ENCODE assay signal across 5 fruit fly cellular contexts in the genomic region with DNA sequence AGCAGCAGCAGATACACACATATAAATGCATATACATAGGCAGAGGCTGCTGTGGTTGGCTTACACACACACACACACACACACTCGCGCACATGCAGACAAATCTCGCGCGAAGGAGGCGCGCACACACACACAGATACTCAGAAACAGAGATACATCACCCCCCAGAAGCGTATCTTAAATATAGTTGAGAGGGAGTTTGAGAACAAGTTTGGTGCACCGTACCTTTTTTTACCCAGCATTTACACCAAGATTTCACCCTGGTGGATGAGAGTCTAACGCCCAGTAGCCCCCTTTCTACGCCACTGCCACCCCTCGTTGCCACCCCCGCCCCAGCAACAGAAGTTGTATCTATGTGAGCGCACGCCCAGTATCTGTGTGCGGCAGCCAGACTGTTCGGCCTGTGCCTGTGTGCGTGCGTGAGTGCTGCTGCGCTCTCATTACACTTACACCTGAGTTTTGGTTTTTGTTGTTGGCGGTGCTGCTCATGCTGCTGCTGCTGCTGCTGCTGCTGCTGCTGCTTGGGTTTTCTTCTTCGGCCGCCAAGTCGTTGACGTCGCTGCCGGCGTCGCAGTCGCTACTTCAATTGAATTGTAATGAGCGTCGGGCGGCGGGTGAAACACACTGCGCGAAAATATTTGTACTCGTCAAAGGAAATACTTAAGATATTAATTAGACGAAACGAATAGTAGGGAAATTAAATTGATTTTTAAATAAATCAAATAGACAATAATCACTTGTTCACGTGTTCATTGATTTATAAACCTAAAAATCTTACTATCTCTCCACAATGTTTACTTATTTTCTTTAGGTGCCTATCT.
TF ChIP-seq lines count a peak whose summit lies in the region.

No protein-coding gene starts in this region.

TF ChIP-seq in whole organism, adult, 20 proteins besides CTCF, POLR2A, EP300 and RAD21 (continued from another document):
- no peak for TF ChIP-seq CG7045 (GFP tag; optimal IDR thresholded peaks at IDR 0.05; lab: Kevin White, UChicago)
- no peak for TF ChIP-seq CG14711 (tag; optimal IDR thresholded peaks at IDR 0.05; lab: Kevin White, UChicago)
- TF ChIP-seq Hr96 (GFP tag; optimal IDR thresholded peaks at IDR 0.05; lab: Kevin White, UChicago), result no peak
- TF ChIP-seq kay (GFP tag; lab: Kevin White, UChicago; ENCODE audit: borderline replicate concordance), result no peak

TF ChIP-seq in whole organism, embryonic, 481 proteins besides CTCF, POLR2A, EP300 and RAD21 (continued from another document and continues in another):
- peak; percentile 80 for TF ChIP-seq CG31224 (GFP tag; IDR thresholded peaks at IDR 0.05; lab: Robert Waterston, UW)
- peak; percentile 93 for TF ChIP-seq CG16815 (GFP tag; optimal IDR thresholded peaks at IDR 0.05; lab: Kevin White, UChicago)
- peak; percentile 82 for TF ChIP-seq ATbp (GFP tag; optimal IDR thresholded peaks at IDR 0.05; lab: Kevin White, UChicago)
- TF ChIP-seq CG3726 (GFP tag; IDR thresholded peaks at IDR 0.05; lab: Robert Waterston, UW), result peak; percentile 93
- TF ChIP-seq onecut (GFP tag; IDR thresholded peaks at IDR 0.05; lab: Robert Waterston, UW), result peak; percentile 81
- no peak for TF ChIP-seq CG15479 (GFP tag; optimal IDR thresholded peaks at IDR 0.05; lab: Kevin White, UChicago)
- peak; percentile 89 for TF ChIP-seq dmrt11E (tag; optimal IDR thresholded peaks at IDR 0.05; lab: Kevin White, UChicago)
- peak in 1 of 2 experiments; percentile 90 for TF ChIP-seq dpn (GFP tag; optimal IDR thresholded peaks at IDR 0.05; lab: Kevin White, UChicago)
- TF ChIP-seq pan (optimal IDR thresholded peaks at IDR 0.05; lab: Kevin White, UChicago), result no peak
- TF ChIP-seq pan (GFP tag; optimal IDR thresholded peaks at IDR 0.05 in 1 of 2, IDR thresholded peaks at IDR 0.05 in 1 of 2), result peak in 1 of 2 experiments; percentile 93
- TF ChIP-seq CG12391 (tag; optimal IDR thresholded peaks at IDR 0.05; lab: Kevin White, UChicago), result peak; percentile 78
- TF ChIP-seq CG7928 (GFP tag; optimal IDR thresholded peaks at IDR 0.05; lab: Kevin White, UChicago), result no peak
- TF ChIP-seq gcm (GFP tag; optimal IDR thresholded peaks at IDR 0.05; lab: Kevin White, UChicago), result peak; percentile 26
- peak; percentile 67 for TF ChIP-seq CG3407 (GFP tag; optimal IDR thresholded peaks at IDR 0.05; lab: Kevin White, UChicago)
- TF ChIP-seq ara (GFP tag; IDR thresholded peaks at IDR 0.05; lab: Robert Waterston, UW), result peak; percentile 95
- peak; percentile 76 for TF ChIP-seq CG17829 (tag; optimal IDR thresholded peaks at IDR 0.05; lab: Kevin White, UChicago)
- peak; percentile 75 for TF ChIP-seq CG2875 (GFP tag; optimal IDR thresholded peaks at IDR 0.05; lab: Kevin White, UChicago)
- peak; percentile 78 for TF ChIP-seq caup (GFP tag; optimal IDR thresholded peaks at IDR 0.05; lab: Kevin White, UChicago; ENCODE audit: severe bottlenecking)
- TF ChIP-seq pros (GFP tag; optimal IDR thresholded peaks at IDR 0.05; lab: Kevin White, UChicago), result peak; percentile 70
- TF ChIP-seq vfl (GFP tag; optimal IDR thresholded peaks at IDR 0.05; lab: Kevin White, UChicago), result peak; percentile 5
- TF ChIP-seq CG7786 (GFP tag; optimal IDR thresholded peaks at IDR 0.05; lab: Kevin White, UChicago), result peak; percentile 50
- TF ChIP-seq Oli (tag; optimal IDR thresholded peaks at IDR 0.05; lab: Kevin White, UChicago), result peak; percentile 82
- no peak for TF ChIP-seq CG1647 (GFP tag; optimal IDR thresholded peaks at IDR 0.05; lab: Kevin White, UChicago)
- TF ChIP-seq CG32532 (GFP tag; IDR thresholded peaks at IDR 0.05; lab: Robert Waterston, UW), result peak; percentile 92
- peak; percentile 70 for TF ChIP-seq cato (GFP tag; optimal IDR thresholded peaks at IDR 0.05; lab: Kevin White, UChicago; ENCODE audit: borderline replicate concordance)
- TF ChIP-seq CG9437 (GFP tag; optimal IDR thresholded peaks at IDR 0.05; lab: Kevin White, UChicago), result peak; percentile 44
- TF ChIP-seq CG17186 (GFP tag; optimal IDR thresholded peaks at IDR 0.05; lab: Kevin White, UChicago), result peak; percentile 2
- peak; percentile 43 for TF ChIP-seq disco-r (GFP tag; optimal IDR thresholded peaks at IDR 0.05; lab: Kevin White, UChicago)

TF ChIP-seq in whole organism, prepupa, 60 proteins besides CTCF, POLR2A, EP300 and RAD21 (continued from another document and continues in another):
- TF ChIP-seq CG11294 (GFP tag; IDR thresholded peaks at IDR 0.05; lab: Robert Waterston, UW) (peak; percentile 93), CG16779 (tag; optimal IDR thresholded peaks at IDR 0.05; lab: Kevin White, UChicago) (peak; percentile 84), CG11762 (GFP tag; optimal IDR thresholded peaks at IDR 0.05; lab: Kevin White, UChicago; ENCODE audit: insufficient read depth) (peak; percentile 89), svp (GFP tag; lab: Kevin White, UChicago) (peak; percentile 86), Eip78C (GFP tag; lab: Kevin White, UChicago) (peak; percentile 90), Smox (GFP tag; optimal IDR thresholded peaks at IDR 0.05; lab: Kevin White, UChicago) (peak; percentile 67), esn (GFP tag; optimal IDR thresholded peaks at IDR 0.05; lab: Kevin White, UChicago) (peak; percentile 66), CG6792 (GFP tag; optimal IDR thresholded peaks at IDR 0.05; lab: Kevin White, UChicago) (peak; percentile 97), acj6 (GFP tag; optimal IDR thresholded peaks at IDR 0.05; lab: Kevin White, UChicago) (peak; percentile 90), spab (GFP tag; optimal IDR thresholded peaks at IDR 0.05; lab: Kevin White, UChicago) (peak; percentile 86), dsx (GFP tag; optimal IDR thresholded peaks at IDR 0.05; lab: Kevin White, UChicago; ENCODE audit: poor library complexity, severe bottlenecking) (peak; percentile 79), CG1621 (tag; optimal IDR thresholded peaks at IDR 0.05; lab: Kevin White, UChicago) (peak; percentile 95), ss (GFP tag; optimal IDR thresholded peaks at IDR 0.05; lab: Kevin White, UChicago) (peak; percentile 82 to 85), Ets21C (GFP tag; optimal IDR thresholded peaks at IDR 0.05; lab: Kevin White, UChicago) (peak; percentile 79), pdm3 (GFP tag; optimal IDR thresholded peaks at IDR 0.05; lab: Kevin White, UChicago) (peak; percentile 76), fd59A (GFP tag; optimal IDR thresholded peaks at IDR 0.05; lab: Kevin White, UChicago) (peak; percentile 93), Sox15 (GFP tag; optimal IDR thresholded peaks at IDR 0.05; lab: Kevin White, UChicago) (peak; percentile 96), net (GFP tag; optimal IDR thresholded peaks at IDR 0.05; lab: Kevin White, UChicago) (peak; percentile 89), CG15336 (GFP tag; IDR thresholded peaks at IDR 0.05; lab: Robert Waterston, UW) (peak; percentile 89), CG9139 (GFP tag; optimal IDR thresholded peaks at IDR 0.05; lab: Kevin White, UChicago) (peak; percentile 86), Ets96B (tag; optimal IDR thresholded peaks at IDR 0.05; lab: Kevin White, UChicago) (peak; percentile 92), CG8632 (GFP tag; optimal IDR thresholded peaks at IDR 0.05; lab: Kevin White, UChicago) (peak; percentile 90), fkh (GFP tag; optimal IDR thresholded peaks at IDR 0.05; lab: Kevin White, UChicago) (peak; percentile 30), cyc (GFP tag; optimal IDR thresholded peaks at IDR 0.05; lab: Kevin White, UChicago) (peak; percentile 83), lz (GFP tag; optimal IDR thresholded peaks at IDR 0.05; lab: Kevin White, UChicago) (peak; percentile 82), CG8119 (GFP tag; IDR thresholded peaks at IDR 0.05; lab: Robert Waterston, UW) (peak; percentile 91), Lpt (GFP tag; optimal IDR thresholded peaks at IDR 0.05; lab: Kevin White, UChicago) (peak; percentile 86), salr (GFP tag; optimal IDR thresholded peaks at IDR 0.05; lab: Kevin White, UChicago) (peak; percentile 79 to 95), Eip75B (GFP tag; optimal IDR thresholded peaks at IDR 0.05; lab: Kevin White, UChicago) (peak; percentile 60), CG6854 (GFP tag; optimal IDR thresholded peaks at IDR 0.05; lab: Kevin White, UChicago) (peak; percentile 84)

TF ChIP-seq in whole organism, pupa, 21 proteins besides CTCF, POLR2A, EP300 and RAD21 (continued from another document):
- TF ChIP-seq CG14655 (GFP tag; optimal IDR thresholded peaks at IDR 0.05; lab: Kevin White, UChicago) (peak; percentile 92), CG34367 (tag; optimal IDR thresholded peaks at IDR 0.05; lab: Kevin White, UChicago) (peak; percentile 92), CG12605 (GFP tag; IDR thresholded peaks at IDR 0.05; lab: Robert Waterston, UW) (peak; percentile 92)

TF ChIP-seq in whole organism, wandering third instar larva, 38 proteins besides CTCF, POLR2A, EP300 and RAD21 (continued from another document):
- TF ChIP-seq Dfd (GFP tag; optimal IDR thresholded peaks at IDR 0.05; lab: Kevin White, UChicago) (peak; percentile 86), Abd-B (GFP tag; optimal IDR thresholded peaks at IDR 0.05; lab: Kevin White, UChicago) (no peak), Vsx2 (GFP tag; optimal IDR thresholded peaks at IDR 0.05; lab: Kevin White, UChicago; ENCODE audit: partially characterized antibody) (no peak), GATAd (GFP tag; optimal IDR thresholded peaks at IDR 0.05; lab: Kevin White, UChicago) (no peak), usp (GFP tag; optimal IDR thresholded peaks at IDR 0.05; lab: Kevin White, UChicago) (no peak), dmrt93B (GFP tag; optimal IDR thresholded peaks at IDR 0.05; lab: Kevin White, UChicago) (peak; percentile 94), Myc (optimal IDR thresholded peaks at IDR 0.05; lab: Kevin White, UChicago) (no peak), br (GFP tag; optimal IDR thresholded peaks at IDR 0.05; lab: Kevin White, UChicago) (peak; percentile 29), CG9705 (GFP tag; optimal IDR thresholded peaks at IDR 0.05; lab: Kevin White, UChicago) (peak; percentile 80), Dif (GFP tag; optimal IDR thresholded peaks at IDR 0.05; lab: Kevin White, UChicago; ENCODE audit: partially characterized antibody) (no peak), Hr78 (GFP tag; optimal IDR thresholded peaks at IDR 0.05; lab: Kevin White, UChicago) (no peak), jim (GFP tag; optimal IDR thresholded peaks at IDR 0.05; lab: Kevin White, UChicago) (no peak), fru (GFP tag; optimal IDR thresholded peaks at IDR 0.05; lab: Kevin White, UChicago) (peak; percentile 61), HLH106 (tag; optimal IDR thresholded peaks at IDR 0.05; lab: Kevin White, UChicago) (peak; percentile 94), Hr83 (GFP tag; optimal IDR thresholded peaks at IDR 0.05; lab: Kevin White, UChicago; ENCODE audit: poor library complexity, severe bottlenecking) (no peak), dsf (GFP tag; optimal IDR thresholded peaks at IDR 0.05; lab: Kevin White, UChicago; ENCODE audit: borderline replicate concordance) (no peak), Sp1 (GFP tag; optimal IDR thresholded peaks at IDR 0.05; lab: Kevin White, UChicago) (peak; percentile 87), Hnf4 (GFP tag; optimal IDR thresholded peaks at IDR 0.05; lab: Kevin White, UChicago) (peak; percentile 47), CrebA (GFP tag; optimal IDR thresholded peaks at IDR 0.05; lab: Kevin White, UChicago; ENCODE audit: borderline replicate concordance) (no peak)
